Fruit fly (Drosophila melanogaster) whole organism, embryonic: ENCODE data around the gene Rab26.

ENCODE experiments used
- B-H1 ChIP-seq: fragments of 200-800 bp; sonication (Bioruptor generic); IDR thresholded peaks from 3 replicates; pipeline ENCODE4 v1.3.6; 2022; ENCODE audit warnings: missing biosample characterization, missing genetic modification characterization
- CG11093 ChIP-seq: fragments of 200-800 bp; sonication (Bioruptor generic); IDR thresholded peaks from 3 replicates; pipeline ENCODE4 v1.3.6; 2022; ENCODE audit warnings: missing biosample characterization, missing genetic modification characterization
- CG11560 ChIP-seq: fragments of 200-800 bp; sonication (Bioruptor generic); IDR thresholded peaks from 3 replicates; pipeline ENCODE4 v1.3.6; 2022; ENCODE audit warnings: missing biosample characterization, missing genetic modification characterization
- CG1233 ChIP-seq: fragments of 200-800 bp; sonication (Bioruptor generic); optimal IDR thresholded peaks from 4 replicates; lab custom pipeline; 2018; ENCODE audit warnings: missing biosample characterization, mild to moderate bottlenecking, missing genetic modification characterization
- CG12659 ChIP-seq: fragments of 200-800 bp; sonication (Bioruptor generic); optimal IDR thresholded peaks from 3 replicates; lab custom pipeline; 2017; ENCODE audit warnings: mild to moderate bottlenecking, missing biosample characterization, missing genetic modification reagents, missing genetic modification characterization
- CG14667 ChIP-seq: fragments of 200-800 bp; sonication (Bioruptor generic); IDR thresholded peaks from 2 replicates; pipeline ENCODE4 v1.3.6; 2022; ENCODE audit warnings: missing biosample characterization, missing genetic modification characterization
- CG16813 ChIP-seq: fragments of 200-800 bp; sonication (Bioruptor generic); IDR thresholded peaks from 3 replicates; pipeline ENCODE4 v1.3.6; 2022; ENCODE audit warnings: missing biosample characterization, missing genetic modification characterization; ENCODE audit not compliant: partially characterized antibody
- CG17186 ChIP-seq: fragments of 200-800 bp; sonication (Bioruptor generic); optimal IDR thresholded peaks from 3 replicates; lab custom pipeline; 2017; ENCODE audit warnings: missing biosample characterization, missing genetic modification reagents, missing genetic modification characterization
- CG18011 ChIP-seq: fragments of 200-800 bp; sonication (Bioruptor generic); optimal IDR thresholded peaks from 2 replicates; lab custom pipeline; 2017; ENCODE audit warnings: missing biosample characterization, missing genetic modification characterization, mild to moderate bottlenecking, moderate library complexity, missing genotype
- CG30431 ChIP-seq: fragments of 200-800 bp; sonication (Bioruptor generic); optimal IDR thresholded peaks from 2 replicates; lab custom pipeline; 2017; ENCODE audit warnings: missing biosample characterization, missing genetic modification characterization
- CG31365 ChIP-seq: fragments of 200-800 bp; sonication (Bioruptor generic); optimal IDR thresholded peaks from 2 replicates; lab custom pipeline; 2018; ENCODE audit warnings: missing biosample characterization, mild to moderate bottlenecking, missing genetic modification characterization
- CG31441 ChIP-seq: fragments of 200-800 bp; sonication (Bioruptor generic); IDR thresholded peaks from 2 replicates; pipeline ENCODE4 v1.3.6; 2022; ENCODE audit warnings: missing biosample characterization, missing genetic modification characterization
- CG33557 ChIP-seq: fragments of 200-800 bp; sonication (Bioruptor generic); optimal IDR thresholded peaks from 2 replicates; lab custom pipeline; 2019; ENCODE audit warnings: missing biosample characterization, mild to moderate bottlenecking, missing genetic modification characterization, moderate library complexity
- CG4404 ChIP-seq: fragments of 200-800 bp; sonication (Bioruptor generic); IDR thresholded peaks from 2 replicates; pipeline ENCODE4 v1.3.6; 2022; ENCODE audit warnings: missing biosample characterization, missing genetic modification characterization
- CG5953 ChIP-seq: fragments of 200-800 bp; sonication (Bioruptor generic); IDR thresholded peaks from 2 replicates; pipeline ENCODE4 v1.3.6; 2022; ENCODE audit warnings: missing biosample characterization, missing genetic modification characterization
- CG6175 ChIP-seq: fragments of 200-800 bp; sonication (Bioruptor generic); IDR thresholded peaks from 3 replicates; pipeline ENCODE4 v1.3.6; 2022; ENCODE audit warnings: missing biosample characterization, missing genetic modification characterization
- CG6254 ChIP-seq: fragments of 200-800 bp; sonication (Bioruptor generic); optimal IDR thresholded peaks from 3 replicates; lab custom pipeline; 2017; ENCODE audit warnings: mild to moderate bottlenecking, missing biosample characterization, missing genetic modification reagents, missing genetic modification characterization
- CG8944 ChIP-seq: fragments of 200-800 bp; sonication (Bioruptor generic); optimal IDR thresholded peaks from 3 replicates; lab custom pipeline; 2016; ENCODE audit warnings: missing biosample characterization, missing genetic modification characterization
- CG9876 ChIP-seq: fragments of 200-800 bp; sonication (Bioruptor generic); optimal IDR thresholded peaks from 2 replicates; lab custom pipeline; 2016; ENCODE audit warnings: missing biosample characterization, missing genetic modification characterization
- Chrac-16 ChIP-seq: fragments of 200-800 bp; sonication (Bioruptor generic); optimal IDR thresholded peaks from 3 replicates; lab custom pipeline; 2016; ENCODE audit warnings: missing biosample characterization, missing genetic modification characterization
- CrebB ChIP-seq: fragments of 200-800 bp; sonication (Bioruptor generic); optimal IDR thresholded peaks from 3 replicates; lab custom pipeline; 2018; ENCODE audit warnings: missing biosample characterization, mild to moderate bottlenecking, missing genetic modification characterization
- Dek ChIP-seq: fragments of 200-800 bp; sonication (Bioruptor generic); optimal IDR thresholded peaks from 3 replicates; lab custom pipeline; 2019; ENCODE audit warnings: missing biosample characterization, mild to moderate bottlenecking, missing genetic modification characterization, moderate library complexity
- Doc2 ChIP-seq: fragments of 200-800 bp; sonication (Bioruptor generic); IDR thresholded peaks from 2 replicates; pipeline ENCODE4 v1.3.6; 2022; ENCODE audit warnings: missing biosample characterization, missing genetic modification characterization
- Drgx ChIP-seq: fragments of 200-800 bp; sonication (Bioruptor generic); IDR thresholded peaks from 2 replicates; pipeline ENCODE4 v1.3.6; 2022; ENCODE audit warnings: missing biosample characterization, missing genetic modification characterization
- H2.0 ChIP-seq: fragments of 200-800 bp; sonication (Bioruptor generic); IDR thresholded peaks from 2 replicates; pipeline ENCODE4 v1.3.6; 2022; ENCODE audit warnings: missing biosample characterization, missing genetic modification characterization
- Hmx ChIP-seq: fragments of 200-800 bp; sonication (Bioruptor generic); optimal IDR thresholded peaks from 2 replicates; lab custom pipeline; 2016; ENCODE audit warnings: missing biosample characterization, missing genetic modification characterization
- Mad ChIP-seq: fragments of 200-800 bp; sonication (Bioruptor generic); optimal IDR thresholded peaks from 2 replicates; lab custom pipeline; 2016; ENCODE audit warnings: missing biosample characterization, missing genetic modification characterization
- Mrtf ChIP-seq: fragments of 200-800 bp; sonication (Bioruptor generic); IDR thresholded peaks from 3 replicates; pipeline ENCODE4 v1.3.6; 2022; ENCODE audit warnings: missing biosample characterization, missing genetic modification characterization
- PHDP ChIP-seq: fragments of 200-800 bp; sonication (Bioruptor generic); optimal IDR thresholded peaks from 3 replicates; lab custom pipeline; 2018; ENCODE audit warnings: missing biosample characterization, mild to moderate bottlenecking, missing genetic modification characterization, moderate library complexity
- Scr ChIP-seq: fragments of 200-800 bp; sonication (Bioruptor generic); IDR thresholded peaks from 2 replicates; pipeline ENCODE4 v1.3.6; 2022; ENCODE audit warnings: missing biosample characterization, missing genetic modification characterization; ENCODE audit not compliant: partially characterized antibody
- Six4 ChIP-seq: fragments of 200-800 bp; sonication (Bioruptor generic); optimal IDR thresholded peaks from 2 replicates; lab custom pipeline; 2016; ENCODE audit warnings: missing biosample characterization, missing genetic modification characterization
- amos ChIP-seq: fragments of 200-800 bp; sonication (Bioruptor generic); IDR thresholded peaks from 2 replicates; pipeline ENCODE4 v1.3.6; 2022; ENCODE audit warnings: missing biosample characterization, missing genetic modification characterization; ENCODE audit not compliant: partially characterized antibody
- bowl ChIP-seq: fragments of 200-800 bp; sonication (Bioruptor generic); IDR thresholded peaks from 2 replicates; pipeline ENCODE4 v1.3.6; 2022; ENCODE audit warnings: missing biosample characterization, missing genetic modification characterization
- br ChIP-seq: fragments of >200 bp; optimal IDR thresholded peaks from 2 replicates; lab custom pipeline; 2017
- cg ChIP-seq: fragments of 200-800 bp; sonication (Bioruptor generic); optimal IDR thresholded peaks from 3 replicates; lab custom pipeline; 2019; ENCODE audit warnings: missing biosample characterization, mild to moderate bottlenecking, missing genetic modification characterization, moderate library complexity
- chif ChIP-seq, 2 experiments: fragments of 200-800 bp; sonication (Bioruptor generic); optimal IDR thresholded peaks; 3 replicates each; lab custom pipeline; 2016; ENCODE audit warnings: missing biosample characterization in 2 of 2, missing genetic modification characterization in 2 of 2
- da ChIP-seq: fragments of 200-800 bp; sonication (Bioruptor generic); optimal IDR thresholded peaks from 2 replicates; lab custom pipeline; 2016; ENCODE audit warnings: missing biosample characterization, missing genetic modification characterization
- dan ChIP-seq: fragments of 200-800 bp; sonication (Bioruptor generic); IDR thresholded peaks from 2 replicates; pipeline ENCODE4 v1.3.6; 2022; ENCODE audit warnings: missing biosample characterization, missing genetic modification characterization
- dati ChIP-seq: fragments of 200-800 bp; sonication (Bioruptor generic); IDR thresholded peaks from 2 replicates; pipeline ENCODE4 v1.3.6; 2022; ENCODE audit warnings: missing biosample characterization, missing genetic modification characterization
- dmrt11E ChIP-seq: fragments of 200-800 bp; sonication (Bioruptor generic); optimal IDR thresholded peaks from 3 replicates; lab custom pipeline; 2018; ENCODE audit warnings: missing biosample characterization, mild to moderate bottlenecking, missing genetic modification characterization, moderate library complexity
- gce ChIP-seq: fragments of 200-800 bp; sonication (Bioruptor generic); IDR thresholded peaks from 3 replicates; pipeline ENCODE4 v1.3.6; 2022; ENCODE audit warnings: missing biosample characterization, missing genetic modification characterization
- kni ChIP-seq: fragments of 200-800 bp; sonication (Bioruptor generic); optimal IDR thresholded peaks from 3 replicates; lab custom pipeline; 2017; ENCODE audit warnings: mild to moderate bottlenecking, missing biosample characterization, missing genetic modification reagents, missing genetic modification characterization
- lab ChIP-seq: fragments of 200-800 bp; sonication (Bioruptor generic); optimal IDR thresholded peaks from 3 replicates; lab custom pipeline; 2017; ENCODE audit warnings: missing biosample characterization, missing genetic modification characterization, mild to moderate bottlenecking, moderate library complexity, missing genetic modification reagents
- lov ChIP-seq, 2 experiments: fragments of 200-800 bp in 1 of 2; fragments of >200 bp in 1 of 2; sonication (Bioruptor generic) in 1 of 2; IDR thresholded peaks in 1 of 2; optimal IDR thresholded peaks in 1 of 2; 2 replicates in 1 of 2; 3 replicates in 1 of 2; pipeline versions ENCODE4 v1.3.6 to Lab custom; 2017 to 2022; ENCODE audit warnings: missing biosample characterization in 1 of 2, missing genetic modification characterization in 1 of 2
- pita ChIP-seq: fragments of 200-800 bp; sonication (Bioruptor generic); optimal IDR thresholded peaks from 2 replicates; lab custom pipeline; 2017; ENCODE audit warnings: missing biosample characterization, mild to moderate bottlenecking, missing genetic modification characterization
- pnt ChIP-seq: fragments of 200-800 bp; sonication (Bioruptor generic); optimal IDR thresholded peaks from 3 replicates; lab custom pipeline; 2016; ENCODE audit warnings: missing biosample characterization, missing genetic modification characterization
- sd ChIP-seq: fragments of 200-800 bp; sonication (Bioruptor generic); optimal IDR thresholded peaks from 3 replicates; lab custom pipeline; 2018; ENCODE audit warnings: missing biosample characterization, mild to moderate bottlenecking, missing genetic modification characterization, moderate library complexity
- sna ChIP-seq: fragments of 200-800 bp; sonication (Bioruptor generic); IDR thresholded peaks from 2 replicates; pipeline ENCODE4 v1.3.6; 2022; ENCODE audit warnings: missing biosample characterization, missing genetic modification characterization; ENCODE audit not compliant: partially characterized antibody
- tap ChIP-seq: fragments of 200-800 bp; optimal IDR thresholded peaks from 3 replicates; lab custom pipeline; 2019; ENCODE audit warnings: missing biosample characterization, mild to moderate bottlenecking, missing genetic modification characterization, moderate library complexity
- unc-4 ChIP-seq: fragments of 200-800 bp; sonication (Bioruptor generic); IDR thresholded peaks from 2 replicates; pipeline ENCODE4 v1.3.6; 2022; ENCODE audit warnings: missing biosample characterization, missing genetic modification characterization; ENCODE audit not compliant: partially characterized antibody

Rab26 gene

DNA sequence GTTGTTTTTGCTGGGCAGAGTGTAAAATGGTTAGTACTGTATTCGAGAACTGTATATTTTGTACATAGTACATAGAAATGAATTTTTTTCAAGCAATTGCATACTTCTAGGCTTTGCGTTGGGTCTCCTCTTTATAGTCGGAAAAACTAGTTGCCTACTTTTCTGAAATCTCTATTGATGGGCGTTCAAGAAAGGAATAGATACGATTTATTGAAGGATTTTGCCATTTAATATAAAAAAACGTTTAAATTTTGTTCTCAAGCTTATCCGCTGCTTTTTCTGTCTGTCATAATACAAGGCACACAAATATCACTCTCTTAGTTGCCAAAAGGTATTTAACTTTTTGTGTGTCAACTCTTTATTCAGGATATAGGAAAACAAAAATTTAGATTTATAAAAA is 41.3 kb downstream of the Rab26 start, which contains the start of gene CG32440:
CG32440 (plus strand) TSS at position 301 of the 400 bp plus-strand sequence.
- TF ChIP-seq CG30431 (no peak), CG14667 (GFP tag; lab: Robert Waterston, UW) (no peak), H2.0 (GFP tag; lab: Robert Waterston, UW) (no peak), Mad (no peak), cg (no peak), CG31441 (no peak), CG5953 (GFP tag; lab: Robert Waterston, UW) (no peak), tap (no peak), CG1233 (GFP tag; lab: Kevin White, UChicago) (no peak), da (no peak), Chrac-16 (GFP tag; lab: Kevin White, UChicago) (no peak), CG4404 (GFP tag; lab: Robert Waterston, UW) (no peak), amos (GFP tag; lab: Robert Waterston, UW) (no peak), CG33557 (GFP tag; lab: Kevin White, UChicago) (no peak)

- TF ChIP-seq CG17186 (GFP tag; lab: Kevin White, UChicago) (no peak), PHDP (no peak), CG9876 (GFP tag; lab: Kevin White, UChicago) (no peak), CG11093 (peak; percentile 41; the same call in 1 of the 3 replicates), CG16813 (no peak), CG31365 (tag; lab: Kevin White, UChicago) (no peak), kni (GFP tag; lab: Kevin White, UChicago) (no peak), CG6175 (no peak), gce (peak; percentile 7; the same call in 1 of the 3 replicates), pnt (GFP tag; lab: Kevin White, UChicago) (no peak), CrebB (tag; lab: Kevin White, UChicago) (no peak), B-H1 (no peak), br (no peak), dan (no peak), dati (GFP tag; lab: Robert Waterston, UW) (no peak), Mrtf (GFP tag; lab: Robert Waterston, UW) (no peak), chif (GFP tag; optimal IDR thresholded peaks at IDR 0.05; lab: Kevin White, UChicago) (no peak), Six4 (GFP tag; lab: Kevin White, UChicago) (no peak), Scr (GFP tag; lab: Robert Waterston, UW) (no peak), CG12659 (GFP tag; lab: Kevin White, UChicago) (no peak), Dek (no peak), lab (GFP tag; lab: Kevin White, UChicago) (no peak), bowl (GFP tag; lab: Robert Waterston, UW) (no peak), sna (GFP tag; lab: Robert Waterston, UW) (no peak), H2.0 (GFP tag; lab: Robert Waterston, UW) (no peak), sd (no peak), Hmx (GFP tag; lab: Kevin White, UChicago) (no peak), Drgx (GFP tag; lab: Robert Waterston, UW) (peak; percentile 92), unc-4 (GFP tag; lab: Robert Waterston, UW) (no peak), pita (GFP tag; lab: Kevin White, UChicago) (no peak), CG6254 (GFP tag; lab: Kevin White, UChicago) (no peak), lov (optimal IDR thresholded peaks at IDR 0.05; lab: Kevin White, UChicago) (no peak), lov (GFP tag; IDR thresholded peaks at IDR 0.05; lab: Robert Waterston, UW) (no peak), dmrt11E (no peak), CG18011 (GFP tag; lab: Kevin White, UChicago) (no peak), CG8944 (GFP tag; lab: Kevin White, UChicago) (no peak), CG11560 (tag; lab: Robert Waterston, UW) (no peak), Doc2 (GFP tag; lab: Robert Waterston, UW) (no peak)
Observed at dm6 chr3L:21363926-21364537, 45.5 kb downstream of the Rab26 start.
